Worm (Caenorhabditis elegans): Measurements from ENCODE around the gene tba-4.

ce11 chrII:10880625-10881024 lies 37.9 kb upstream of the tba-4 start, which contains the start of gene lurp-1:
- no peak for TF ChIP-seq tra-4 (tag; optimal IDR thresholded peaks at IDR 0.05)
- TF ChIP-seq hmbx-1 (tag; optimal IDR thresholded peaks at IDR 0.05) = no peak

All from whole organism, early embryonic.